Worm (Caenorhabditis elegans) whole organism, L1 larva: ENCODE measurements around the gene F22E5.2.
"Not testable (repeated sequence)": the region's sequence is repeated elsewhere in the genome, so short reads cannot be mapped to it uniquely, and the experiment has no call there.

ENCODE experiments used
- C16A3.4 ChIP-seq: fragments of 150-350 bp; optimal IDR thresholded peaks from 2 replicates; lab custom pipeline; 2014; ENCODE audit warnings: missing biosample characterization, missing genetic modification characterization
- egl-27 ChIP-seq, 2 experiments: fragments of 150-350 bp in 1 of 2; sonication (generic microtip); optimal IDR thresholded peaks; 3 replicates each; lab custom pipeline; 2017 to 2018; ENCODE audit warnings: missing biosample characterization in 2 of 2, missing genetic modification characterization in 2 of 2, missing genetic modification reagents in 2 of 2
- ets-5 ChIP-seq: fragments of 200-800 bp; sonication (Bioruptor generic); IDR thresholded peaks from 2 replicates; pipeline ENCODE4 v1.3.6; 2022; ENCODE audit warnings: missing genetic modification characterization, missing compliant biosample characterization
- hlh-4 ChIP-seq: sonication (generic microtip); optimal IDR thresholded peaks from 2 replicates; lab custom pipeline; 2016; ENCODE audit warnings: mild to moderate bottlenecking, missing genetic modification characterization, missing compliant biosample characterization
- jun-1 ChIP-seq: fragments of 150-350 bp; optimal IDR thresholded peaks from 2 replicates; lab custom pipeline; 2014; ENCODE audit warnings: missing biosample characterization, missing genetic modification reagents, missing genetic modification characterization
- lin-39 ChIP-seq: fragments of 150-350 bp; optimal IDR thresholded peaks from 2 replicates; lab custom pipeline; 2014; ENCODE audit warnings: missing biosample characterization, missing genetic modification reagents, missing genetic modification characterization
- lir-3 ChIP-seq: sonication (generic microtip); optimal IDR thresholded peaks from 2 replicates; lab custom pipeline; 2016; ENCODE audit warnings: mild to moderate bottlenecking, missing genetic modification characterization, moderate library complexity, missing compliant biosample characterization; ENCODE audit not compliant: poor library complexity
- mep-1 ChIP-seq: fragments of 150-350 bp; optimal IDR thresholded peaks from 2 replicates; lab custom pipeline; 2014; ENCODE audit warnings: missing biosample characterization, missing genetic modification characterization
- nhr-11 ChIP-seq: fragments of 150-350 bp; optimal IDR thresholded peaks from 2 replicates; lab custom pipeline; 2014; ENCODE audit warnings: missing biosample characterization, missing genetic modification characterization
- rnt-1 ChIP-seq: sonication (generic microtip); optimal IDR thresholded peaks from 2 replicates; lab custom pipeline; 2016; ENCODE audit warnings: mild to moderate bottlenecking, missing genetic modification characterization, moderate library complexity, missing compliant biosample characterization
- ztf-11 ChIP-seq, 2 experiments: sonication (generic microtip); optimal IDR thresholded peaks; 2 replicates each; lab custom pipeline; 2016 to 2017; ENCODE audit warnings: missing genetic modification characterization in 2 of 2, missing biosample characterization in 1 of 2, missing compliant biosample characterization in 1 of 2

DNA sequence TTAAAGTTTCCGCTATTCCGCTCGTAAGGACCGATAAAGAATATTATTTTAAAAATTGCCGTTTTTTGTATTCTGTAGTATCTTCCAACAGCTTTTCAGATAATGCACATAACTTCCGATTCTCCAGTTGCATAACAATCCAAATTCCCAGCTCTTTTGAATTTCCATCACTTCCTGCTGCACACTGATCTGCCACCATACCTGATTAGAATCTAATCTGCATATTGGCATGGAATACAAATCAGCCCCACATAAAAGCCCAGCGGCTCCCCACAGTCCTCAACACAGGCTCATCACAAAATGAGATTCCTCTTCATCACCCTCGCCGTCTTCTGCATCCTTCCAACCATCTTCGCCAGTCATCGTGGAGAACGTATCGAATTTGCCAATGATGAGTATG, 23.4 kb downstream of the F22E5.2 start, which contains the start of gene nspf-2:
- not testable (repeated sequence) for TF ChIP-seq ets-5 (GFP tag; lab: Robert Waterston, UW); ztf-11 (tag; optimal IDR thresholded peaks at IDR 0.05; lab: Kevin White, UChicago); nhr-11 (tag; lab: Kevin White, UChicago); hlh-4; rnt-1; jun-1 (tag; lab: Kevin White, UChicago); lir-3 (tag; lab: Kevin White, UChicago); egl-27 (tag; optimal IDR thresholded peaks at IDR 0.05; lab: Kevin White, UChicago); C16A3.4 (tag; lab: Kevin White, UChicago); mep-1 (tag; lab: Kevin White, UChicago); lin-39 (tag; lab: Kevin White, UChicago)
